Fruit fly (Drosophila melanogaster) whole organism, adult: ENCODE results near the gene CG5866.
A peak's percentile ranks its signal among the peaks of the same experiment; 100 is the strongest.

Experiments used
- CG11617 ChIP-seq: fragments of 200-800 bp; sonication (Bioruptor generic); optimal IDR thresholded peaks from 2 replicates; lab custom pipeline; 2017; ENCODE audit warnings: mild to moderate bottlenecking, missing biosample characterization, missing genetic modification reagents, missing genetic modification characterization
- CG12768 ChIP-seq: fragments of 200-800 bp; sonication (Bioruptor generic); optimal IDR thresholded peaks from 2 replicates; lab custom pipeline; 2017; ENCODE audit warnings: missing biosample characterization, missing genetic modification characterization, mild to moderate bottlenecking, moderate library complexity, missing genetic modification reagents
- CG14711 ChIP-seq: fragments of 200-800 bp; sonication (Bioruptor generic); optimal IDR thresholded peaks from 2 replicates; lab custom pipeline; 2018; ENCODE audit warnings: missing biosample characterization, mild to moderate bottlenecking, missing genetic modification characterization, moderate library complexity
- CG1620 ChIP-seq: fragments of 200-800 bp; sonication (Bioruptor generic); optimal IDR thresholded peaks from 2 replicates; lab custom pipeline; 2016; ENCODE audit warnings: missing biosample characterization, missing genetic modification characterization
- CG33017 ChIP-seq: fragments of 200-800 bp; sonication (Bioruptor generic); optimal IDR thresholded peaks from 2 replicates; lab custom pipeline; 2018; ENCODE audit warnings: missing biosample characterization, mild to moderate bottlenecking, missing genetic modification characterization, moderate library complexity
- CG5204 ChIP-seq: fragments of 200-800 bp; sonication (Bioruptor generic); optimal IDR thresholded peaks from 2 replicates; lab custom pipeline; 2016; ENCODE audit warnings: missing biosample characterization, missing genetic modification characterization
- CG7045 ChIP-seq: fragments of 200-800 bp; sonication (Bioruptor generic); optimal IDR thresholded peaks from 2 replicates; lab custom pipeline; 2017; ENCODE audit warnings: missing biosample characterization, mild to moderate bottlenecking, missing genetic modification characterization
- CG7101 ChIP-seq: fragments of 200-800 bp; sonication (Bioruptor generic); optimal IDR thresholded peaks from 2 replicates; lab custom pipeline; 2018; ENCODE audit warnings: missing biosample characterization, mild to moderate bottlenecking, missing genetic modification characterization, moderate library complexity
- Clk ChIP-seq: fragments of 200-800 bp; sonication (Bioruptor generic); optimal IDR thresholded peaks from 2 replicates; lab custom pipeline; 2017; ENCODE audit warnings: missing biosample characterization, missing genetic modification characterization
- Crg-1 ChIP-seq: fragments of 200-800 bp; sonication (Bioruptor generic); optimal IDR thresholded peaks from 2 replicates; lab custom pipeline; 2016; ENCODE audit warnings: missing biosample characterization, missing genetic modification characterization
- Hr96 ChIP-seq: fragments of 200-800 bp; sonication (Bioruptor generic); optimal IDR thresholded peaks from 2 replicates; lab custom pipeline; 2016; ENCODE audit warnings: missing biosample characterization, missing genetic modification characterization
- Mnt ChIP-seq: fragments of 200-800 bp; sonication (Bioruptor generic); optimal IDR thresholded peaks from 2 replicates; lab custom pipeline; 2016; ENCODE audit warnings: missing biosample characterization, mild to moderate bottlenecking, missing genetic modification characterization
- bab1 ChIP-seq: fragments of 200-800 bp; sonication (Bioruptor generic); optimal IDR thresholded peaks from 3 replicates; lab custom pipeline; 2019; ENCODE audit warnings: missing biosample characterization, mild to moderate bottlenecking, missing genetic modification characterization, moderate library complexity
- cic ChIP-seq: fragments of 200-800 bp; sonication (Bioruptor generic); optimal IDR thresholded peaks from 2 replicates; lab custom pipeline; 2017; ENCODE audit warnings: missing biosample characterization, mild to moderate bottlenecking, missing genetic modification characterization, moderate library complexity
- cnc ChIP-seq, 2 experiments: fragments of >200 bp; optimal IDR thresholded peaks; 2 replicates each; lab custom pipeline; 2017
- kay ChIP-seq: fragments of 200-800 bp; sonication (Bioruptor generic); peaks from one replicate; lab custom pipeline; 2016; ENCODE audit warnings: missing biosample characterization, missing genetic modification characterization, borderline replicate concordance
- ovo ChIP-seq: fragments of 200-800 bp; sonication (Bioruptor generic); optimal IDR thresholded peaks from 2 replicates; lab custom pipeline; 2016; ENCODE audit warnings: missing biosample characterization, missing genetic modification characterization
- pad ChIP-seq: fragments of 200-800 bp; sonication (Bioruptor generic); optimal IDR thresholded peaks from 3 replicates; lab custom pipeline; 2017; ENCODE audit warnings: missing biosample characterization, missing genetic modification characterization, mild to moderate bottlenecking, moderate library complexity, missing genetic modification reagents
- tj ChIP-seq: fragments of 200-800 bp; sonication (Bioruptor generic); optimal IDR thresholded peaks from 3 replicates; lab custom pipeline; 2017; ENCODE audit warnings: missing biosample characterization, mild to moderate bottlenecking, missing genetic modification characterization, moderate library complexity
- toe ChIP-seq: fragments of 200-800 bp; sonication (Bioruptor generic); optimal IDR thresholded peaks from 2 replicates; lab custom pipeline; 2016; ENCODE audit warnings: missing biosample characterization, missing genetic modification characterization

Gene CG5866

DNA sequence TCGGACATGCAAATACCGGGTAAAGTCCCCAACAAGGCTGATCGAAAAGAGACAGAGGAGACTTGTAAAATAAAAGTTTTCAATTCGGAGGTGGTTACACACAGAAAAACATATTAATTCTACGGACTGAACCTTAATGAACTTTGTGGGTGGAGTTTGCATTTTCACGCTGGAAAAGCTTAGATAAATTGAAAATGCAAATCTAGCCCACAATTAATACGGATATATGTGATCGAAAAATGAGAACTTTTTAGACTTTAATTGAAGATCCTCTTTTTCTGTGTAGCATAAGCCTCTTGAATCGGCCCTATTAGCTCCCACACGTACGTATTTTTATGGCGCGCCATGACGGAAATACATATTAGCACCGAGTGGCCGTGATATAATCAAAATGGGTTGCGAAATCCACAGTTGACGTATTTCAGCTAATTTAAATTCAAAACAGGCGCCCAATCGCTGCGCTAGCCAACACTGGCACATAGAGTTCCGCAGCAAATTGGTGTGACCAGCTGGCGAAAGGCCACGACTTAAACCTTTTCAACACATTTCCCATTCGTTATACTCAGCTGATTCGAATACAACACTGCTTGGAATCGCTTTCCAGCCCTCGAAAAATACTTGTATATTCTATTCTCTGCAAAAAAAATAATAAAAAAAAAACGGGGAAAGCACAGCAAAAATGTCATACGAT lies 30.1 kb upstream of the CG5866 start:
- peak; percentile 59 for TF ChIP-seq ovo (GFP tag; lab: Kevin White, UChicago)
- TF ChIP-seq Hr96 (GFP tag; lab: Kevin White, UChicago), result peak; percentile 74
- peak; percentile 56 for TF ChIP-seq cic (GFP tag; lab: Kevin White, UChicago)
- no peak for TF ChIP-seq Clk (GFP tag; lab: Kevin White, UChicago)
- peak; percentile 68 for TF ChIP-seq CG5204 (GFP tag; lab: Kevin White, UChicago)
- TF ChIP-seq cnc (optimal IDR thresholded peaks at IDR 0.05; lab: Kevin White, UChicago), result no peak
- peak; percentile 70 for TF ChIP-seq Mnt (GFP tag; lab: Kevin White, UChicago)
- peak; percentile 23 for TF ChIP-seq CG12768 (GFP tag; lab: Kevin White, UChicago)
- TF ChIP-seq CG7045 (GFP tag; lab: Kevin White, UChicago), result peak; percentile 65
- TF ChIP-seq toe (GFP tag; lab: Kevin White, UChicago), result peak; percentile 75
- no peak for TF ChIP-seq kay (GFP tag; lab: Kevin White, UChicago)
- no peak for TF ChIP-seq CG11617 (GFP tag; lab: Kevin White, UChicago)
- TF ChIP-seq tj, result peak; percentile 68
- TF ChIP-seq CG1620, result peak; percentile 84
- peak; percentile 73 for TF ChIP-seq CG7101
- peak; percentile 78 for TF ChIP-seq Crg-1 (GFP tag; lab: Kevin White, UChicago)
- TF ChIP-seq pad (GFP tag; lab: Kevin White, UChicago), result peak; percentile 60
- TF ChIP-seq bab1, result peak; percentile 83
- peak; percentile 55 for TF ChIP-seq CG33017 (tag; lab: Kevin White, UChicago)
- TF ChIP-seq CG14711 (tag; lab: Kevin White, UChicago), result peak; percentile 74

dm6 chr3R:17386168-17386819 lies 29.2 kb upstream of the CG5866 start:
- no peak for TF ChIP-seq tj
- TF ChIP-seq Crg-1 (GFP tag; lab: Kevin White, UChicago), result no peak
- TF ChIP-seq CG1620, result no peak
- TF ChIP-seq Clk (GFP tag; lab: Kevin White, UChicago), result peak; percentile 55
- TF ChIP-seq Hr96 (GFP tag; lab: Kevin White, UChicago), result peak; percentile 32
- peak; percentile 19 for TF ChIP-seq CG7045 (GFP tag; lab: Kevin White, UChicago)
- TF ChIP-seq pad (GFP tag; lab: Kevin White, UChicago), result peak; percentile 3
- TF ChIP-seq ovo (GFP tag; lab: Kevin White, UChicago), result no peak
- TF ChIP-seq CG5204 (GFP tag; lab: Kevin White, UChicago), result peak; percentile 36
- TF ChIP-seq cnc (optimal IDR thresholded peaks at IDR 0.05; lab: Kevin White, UChicago), result no peak
- TF ChIP-seq CG14711 (tag; lab: Kevin White, UChicago), result peak; percentile 63
- no peak for TF ChIP-seq CG11617 (GFP tag; lab: Kevin White, UChicago)
- TF ChIP-seq Mnt (GFP tag; lab: Kevin White, UChicago), result no peak
- TF ChIP-seq cic (GFP tag; lab: Kevin White, UChicago), result no peak
- peak; percentile 55 for TF ChIP-seq CG33017 (tag; lab: Kevin White, UChicago)
- peak; percentile 54 for TF ChIP-seq bab1
- peak; percentile 54 for TF ChIP-seq toe (GFP tag; lab: Kevin White, UChicago)
- peak; percentile 60 for TF ChIP-seq CG7101
- peak; percentile 60 for TF ChIP-seq CG12768 (GFP tag; lab: Kevin White, UChicago)
- peak; percentile 12 for TF ChIP-seq kay (GFP tag; lab: Kevin White, UChicago)

- TF ChIP-seq Hr96 (GFP tag; lab: Kevin White, UChicago) (peak; percentile 93), kay (GFP tag; lab: Kevin White, UChicago) (peak; percentile 99), bab1 (peak; percentile 95), Crg-1 (GFP tag; lab: Kevin White, UChicago) (peak; percentile 96), CG11617 (GFP tag; lab: Kevin White, UChicago) (peak; percentile 96), ovo (GFP tag; lab: Kevin White, UChicago) (peak; percentile 95), Clk (GFP tag; lab: Kevin White, UChicago) (peak; percentile 86), CG7101 (peak; percentile 97), CG7045 (GFP tag; lab: Kevin White, UChicago) (peak; percentile 95), CG12768 (GFP tag; lab: Kevin White, UChicago) (peak; percentile 96), pad (GFP tag; lab: Kevin White, UChicago) (peak; percentile 88), cnc (optimal IDR thresholded peaks at IDR 0.05; lab: Kevin White, UChicago) (no peak), Mnt (GFP tag; lab: Kevin White, UChicago) (peak; percentile 91), CG14711 (tag; lab: Kevin White, UChicago) (peak; percentile 91), CG1620 (peak; percentile 98), CG33017 (tag; lab: Kevin White, UChicago) (peak; percentile 92), tj (peak; percentile 85), toe (GFP tag; lab: Kevin White, UChicago) (peak; percentile 98), cic (GFP tag; lab: Kevin White, UChicago) (peak; percentile 26), CG5204 (GFP tag; lab: Kevin White, UChicago) (peak; percentile 97)
These were observed 24.2 kb upstream of the CG5866 start, which contains the start of the genes Brf and sds22 for dm6 chr3R:17391313-17391845. Brf (minus strand) TSS chr3R:17391337. sds22 (plus strand) TSS chr3R:17391594.

dm6 chr3R:17394318-17395188 lies 21.0 kb upstream of the CG5866 start, which contains the start of gene CREG:
CREG (minus strand) TSS chr3R:17394640.
- TF ChIP-seq CG7045 (GFP tag; lab: Kevin White, UChicago), result peak; percentile 24
- TF ChIP-seq CG33017 (tag; lab: Kevin White, UChicago), result no peak
- TF ChIP-seq kay (GFP tag; lab: Kevin White, UChicago), result peak; percentile 83
- TF ChIP-seq CG12768 (GFP tag; lab: Kevin White, UChicago), result peak; percentile 59
- TF ChIP-seq cnc (optimal IDR thresholded peaks at IDR 0.05; lab: Kevin White, UChicago), result peak; percentile 12 to 21
- TF ChIP-seq CG5204 (GFP tag; lab: Kevin White, UChicago), result peak; percentile 50
- peak; percentile 58 for TF ChIP-seq Hr96 (GFP tag; lab: Kevin White, UChicago)
- TF ChIP-seq cic (GFP tag; lab: Kevin White, UChicago), result peak; percentile 22
- TF ChIP-seq Clk (GFP tag; lab: Kevin White, UChicago), result no peak
- TF ChIP-seq Crg-1 (GFP tag; lab: Kevin White, UChicago), result peak; percentile 2
- no peak for TF ChIP-seq ovo (GFP tag; lab: Kevin White, UChicago)
- peak; percentile 26 for TF ChIP-seq pad (GFP tag; lab: Kevin White, UChicago)
- peak; percentile 1 for TF ChIP-seq CG7101
- peak; percentile 25 for TF ChIP-seq Mnt (GFP tag; lab: Kevin White, UChicago)
- TF ChIP-seq toe (GFP tag; lab: Kevin White, UChicago), result no peak
- no peak for TF ChIP-seq CG1620
- peak; percentile 24 for TF ChIP-seq tj
- TF ChIP-seq bab1, result no peak
- peak; percentile 71 for TF ChIP-seq CG11617 (GFP tag; lab: Kevin White, UChicago)
- TF ChIP-seq CG14711 (tag; lab: Kevin White, UChicago), result peak; percentile 20
